Worm (Caenorhabditis elegans) whole organism, L3 larva: ENCODE data around the gene srlf-22.

Experiments
- ZK546.5 ChIP-seq: sonication (generic microtip); optimal IDR thresholded peaks from 2 replicates; lab custom pipeline; 2017; ENCODE audit warnings: missing biosample characterization, missing genetic modification characterization
- aly-2 ChIP-seq: fragments of 150-350 bp; optimal IDR thresholded peaks from 2 replicates; lab custom pipeline; 2014; ENCODE audit warnings: missing biosample characterization, missing genetic modification characterization
- ama-1 ChIP-seq: fragments of 150-350 bp; optimal IDR thresholded peaks from 2 replicates; lab custom pipeline; 2018
- ceh-16 ChIP-seq: sonication (generic microtip); optimal IDR thresholded peaks from 2 replicates; lab custom pipeline; 2017; ENCODE audit warnings: missing biosample characterization, missing genetic modification characterization
- ceh-82 ChIP-seq: fragments of 150-350 bp; optimal IDR thresholded peaks from 2 replicates; lab custom pipeline; 2014; ENCODE audit warnings: missing biosample characterization, missing genetic modification characterization
- daf-12 ChIP-seq: fragments of 150-350 bp; optimal IDR thresholded peaks from 2 replicates; lab custom pipeline; 2014; ENCODE audit warnings: missing biosample characterization, missing genetic modification reagents, missing genetic modification characterization
- egl-27 ChIP-seq: sonication (generic microtip); optimal IDR thresholded peaks from 4 replicates; lab custom pipeline; 2017; ENCODE audit warnings: missing biosample characterization, missing genetic modification reagents, missing genetic modification characterization
- elt-1 ChIP-seq: fragments of 150-350 bp; optimal IDR thresholded peaks from 2 replicates; lab custom pipeline; 2014; ENCODE audit warnings: missing biosample characterization, missing genetic modification characterization
- elt-2 ChIP-seq: sonication (generic microtip); optimal IDR thresholded peaks from 2 replicates; lab custom pipeline; 2016; ENCODE audit warnings: missing genetic modification reagents, mild to moderate bottlenecking, missing genetic modification characterization, missing compliant biosample characterization
- elt-3 ChIP-seq, 3 experiments: fragments of 150-350 bp in 1 of 3; sonication (generic microtip) in 2 of 3; optimal IDR thresholded peaks; 2 replicates in 2 of 3; 4 replicates in 1 of 3; lab custom pipeline; 2014 to 2017; ENCODE audit warnings: missing biosample characterization in 3 of 3, missing genetic modification characterization in 3 of 3
- fkh-2 ChIP-seq: fragments of 150-350 bp; optimal IDR thresholded peaks from 2 replicates; lab custom pipeline; 2014; ENCODE audit warnings: missing biosample characterization, missing genetic modification reagents, missing genetic modification characterization
- hmg-11 ChIP-seq: sonication (generic microtip); optimal IDR thresholded peaks from 2 replicates; lab custom pipeline; 2016; ENCODE audit warnings: missing genetic modification characterization, missing compliant biosample characterization
- lin-15B ChIP-seq: fragments of 150-350 bp; optimal IDR thresholded peaks from 2 replicates; lab custom pipeline; 2014; ENCODE audit warnings: missing biosample characterization, missing genetic modification characterization
- lin-39 ChIP-seq: fragments of 150-350 bp; optimal IDR thresholded peaks from 2 replicates; lab custom pipeline; 2018; ENCODE audit warnings: missing biosample characterization, missing genetic modification reagents, missing genetic modification characterization
- mdl-1 ChIP-seq: fragments of 150-350 bp; optimal IDR thresholded peaks from 2 replicates; lab custom pipeline; 2014; ENCODE audit warnings: missing biosample characterization, missing genetic modification characterization
- mml-1 ChIP-seq: fragments of 150-350 bp; sonication (generic microtip); optimal IDR thresholded peaks from 3 replicates; lab custom pipeline; 2014; ENCODE audit warnings: missing biosample characterization, missing genetic modification characterization
- nfya-1 ChIP-seq: sonication (generic microtip); optimal IDR thresholded peaks from 2 replicates; lab custom pipeline; 2017; ENCODE audit warnings: missing genetic modification characterization, mild to moderate bottlenecking, missing compliant biosample characterization, antibody characterized with exemption, moderate library complexity; ENCODE audit not compliant: insufficient read depth
- nhr-11 ChIP-seq: fragments of 150-350 bp; optimal IDR thresholded peaks from 2 replicates; lab custom pipeline; 2014; ENCODE audit warnings: missing biosample characterization, missing genetic modification characterization
- nhr-23 ChIP-seq: fragments of 150-350 bp; optimal IDR thresholded peaks from 2 replicates; lab custom pipeline; 2014; ENCODE audit warnings: missing biosample characterization, missing genetic modification reagents, missing genetic modification characterization
- nhr-237 ChIP-seq: fragments of 150-350 bp; optimal IDR thresholded peaks from 2 replicates; lab custom pipeline; 2014; ENCODE audit warnings: missing biosample characterization, missing genetic modification characterization
- nhr-25 ChIP-seq: sonication (generic microtip); optimal IDR thresholded peaks from 2 replicates; lab custom pipeline; 2017; ENCODE audit warnings: missing biosample characterization, missing genetic modification characterization
- nhr-28 ChIP-seq: fragments of 150-350 bp; optimal IDR thresholded peaks from 2 replicates; lab custom pipeline; 2014; ENCODE audit warnings: missing biosample characterization, missing genetic modification characterization
- nhr-43 ChIP-seq: sonication (generic microtip); optimal IDR thresholded peaks from 2 replicates; lab custom pipeline; 2016; ENCODE audit warnings: mild to moderate bottlenecking, missing genetic modification characterization, missing compliant biosample characterization; ENCODE audit not compliant: poor library complexity, severe bottlenecking
- nhr-67 ChIP-seq: fragments of 150-350 bp; optimal IDR thresholded peaks from 2 replicates; lab custom pipeline; 2014; ENCODE audit warnings: missing biosample characterization, missing genetic modification characterization
- nhr-77 ChIP-seq: fragments of 150-350 bp; optimal IDR thresholded peaks from 2 replicates; lab custom pipeline; 2014; ENCODE audit warnings: missing biosample characterization, missing genetic modification characterization
- pha-4 ChIP-seq: fragments of 150-350 bp; optimal IDR thresholded peaks from 2 replicates; lab custom pipeline; 2014; ENCODE audit warnings: missing biosample characterization, missing genetic modification reagents, missing genetic modification characterization
- pqm-1 ChIP-seq: fragments of 150-350 bp; optimal IDR thresholded peaks from 2 replicates; lab custom pipeline; 2017; ENCODE audit warnings: missing biosample characterization, missing genetic modification characterization, inconsistent platforms
- sea-2 ChIP-seq: fragments of 150-350 bp; sonication (generic microtip); optimal IDR thresholded peaks from 4 replicates; lab custom pipeline; 2014; ENCODE audit warnings: missing biosample characterization, missing genetic modification reagents, missing genetic modification characterization
- skn-1 ChIP-seq: fragments of 150-350 bp; optimal IDR thresholded peaks from 2 replicates; lab custom pipeline; 2014; ENCODE audit warnings: missing biosample characterization, missing genetic modification characterization
- snpc-4 ChIP-seq: fragments of 150-350 bp; optimal IDR thresholded peaks from 2 replicates; lab custom pipeline; 2014; ENCODE audit warnings: missing biosample characterization, missing genetic modification characterization
- unc-39 ChIP-seq: sonication (generic microtip); optimal IDR thresholded peaks from 4 replicates; lab custom pipeline; 2017; ENCODE audit warnings: missing biosample characterization, missing genetic modification characterization
- unc-62 ChIP-seq: fragments of 150-350 bp; sonication (generic microtip); optimal IDR thresholded peaks from 4 replicates; lab custom pipeline; 2014; ENCODE audit warnings: missing biosample characterization, missing genetic modification reagents, missing genetic modification characterization
- ztf-11 ChIP-seq: fragments of 150-350 bp; optimal IDR thresholded peaks from 2 replicates; lab custom pipeline; 2014; ENCODE audit warnings: missing biosample characterization, missing genetic modification characterization
- ztf-4 ChIP-seq: fragments of 150-350 bp; optimal IDR thresholded peaks from 2 replicates; lab custom pipeline; 2014; ENCODE audit warnings: missing biosample characterization, missing genetic modification characterization

Gene srlf-22

ce11 chrV:852184-852583 lies 38.8 kb upstream of the srlf-22 start, which contains the start of gene K09C6.3:
TSS of gene K09C6.3 (plus strand) at chrV:852484.
- TF ChIP-seq egl-27 (tag; lab: Kevin White, UChicago) (no peak), lin-39 (tag; lab: Kevin White, UChicago) (no peak), snpc-4 (tag; lab: Kevin White, UChicago) (no peak), nhr-28 (tag; lab: Kevin White, UChicago) (no peak), lin-15B (no peak), ceh-16 (tag; lab: Kevin White, UChicago) (no peak)

- TF ChIP-seq sea-2 (GFP tag; lab: Kevin White, UChicago) = no peak
- no peak for TF ChIP-seq mdl-1
- TF ChIP-seq ZK546.5 (tag; lab: Kevin White, UChicago) = no peak
- TF ChIP-seq ztf-4 (tag; lab: Kevin White, UChicago) = no peak
- no peak for TF ChIP-seq lin-39 (tag; lab: Kevin White, UChicago)
- no peak for TF ChIP-seq nhr-67
- no peak for TF ChIP-seq nhr-23 (tag; lab: Kevin White, UChicago)
- no peak for TF ChIP-seq hmg-11 (tag; lab: Kevin White, UChicago)
- no peak for TF ChIP-seq nhr-77 (tag; lab: Kevin White, UChicago)
- no peak for TF ChIP-seq nhr-237 (tag; lab: Kevin White, UChicago)
- no peak for TF ChIP-seq fkh-2 (tag; lab: Kevin White, UChicago)
- TF ChIP-seq skn-1 (tag; lab: Kevin White, UChicago) = no peak
- TF ChIP-seq lin-15B = no peak
- TF ChIP-seq elt-1 (tag; lab: Kevin White, UChicago) = no peak
- TF ChIP-seq, all 47 proteins: peak for 0
These were observed 36.0 kb upstream of the srlf-22 start, which contains the start of gene K09C6.9 for ce11 chrV:854966-855365. TSS of gene K09C6.9 (minus strand) at chrV:855066.

- TF ChIP-seq elt-2 (tag; lab: Kevin White, UChicago) (no peak), unc-62 (no peak), ama-1 (lab: Kevin White, UChicago) (no peak)
These were observed 34.4 kb upstream of the srlf-22 start, which contains the start of gene K09C6.2 for ce11 chrV:856549-856948. TSS of gene K09C6.2 (plus strand) at chrV:856849.

ce11 chrV:858841-859456 lies 32.0 kb upstream of the srlf-22 start:
- TF ChIP-seq nhr-25 (tag; lab: Kevin White, UChicago) = no peak
- peak; percentile 84 for TF ChIP-seq snpc-4 (tag; lab: Kevin White, UChicago)

- TF ChIP-seq lin-15B (no peak), nfya-1 (no peak)
- TF ChIP-seq, all 47 proteins: peak for 0
These were observed 24.2 kb upstream of the srlf-22 start, which contains the start of gene T02B11.3 for ce11 chrV:866729-867128. TSS of gene T02B11.3 (minus strand) at chrV:866829.

DNA sequence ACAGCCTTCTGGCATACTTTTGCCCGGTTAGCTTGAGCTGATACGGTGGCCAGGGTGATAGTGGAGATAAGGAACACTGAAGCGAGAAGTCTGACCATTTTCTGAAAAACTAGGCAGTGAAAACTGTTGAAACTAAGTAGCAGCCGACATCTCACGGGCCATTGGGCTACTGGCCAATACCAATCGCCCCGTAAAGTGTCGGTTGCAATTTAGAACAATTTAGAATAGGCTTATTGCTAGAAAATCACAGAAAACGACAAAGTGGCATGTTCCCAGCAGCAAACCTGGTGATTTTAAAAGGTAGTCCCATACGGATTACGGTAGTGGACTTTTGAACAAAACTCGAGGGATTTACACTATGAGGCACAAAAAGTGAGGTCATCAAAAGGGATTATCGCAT lies 19.9 kb upstream of the srlf-22 start, which contains the start of gene T02B11.4:
TSS of gene T02B11.4 (minus strand) at position 101 of the 400 bp plus-strand sequence.
- TF ChIP-seq egl-27 (tag; lab: Kevin White, UChicago) = no peak
- no peak for TF ChIP-seq unc-39 (tag; lab: Kevin White, UChicago)
- no peak for TF ChIP-seq ama-1 (lab: Kevin White, UChicago)
- no peak for TF ChIP-seq daf-12 (tag; lab: Kevin White, UChicago)
- no peak for TF ChIP-seq ceh-82 (tag; lab: Kevin White, UChicago)
- TF ChIP-seq sea-2 (GFP tag; lab: Kevin White, UChicago) = no peak
- TF ChIP-seq lin-39 (tag; lab: Kevin White, UChicago) = no peak
- no peak for TF ChIP-seq elt-1 (tag; lab: Kevin White, UChicago)
- TF ChIP-seq ztf-11 (tag; lab: Kevin White, UChicago) = no peak
- TF ChIP-seq ceh-16 (tag; lab: Kevin White, UChicago) = no peak
- TF ChIP-seq nhr-43 = no peak
- TF ChIP-seq pha-4 (tag; lab: Kevin White, UChicago) = no peak

ce11 chrV:875945-876344 lies 15.0 kb upstream of the srlf-22 start, which contains the start of gene T02B11.9:
TSS of gene T02B11.9 (plus strand) at chrV:876245.
- TF ChIP-seq ztf-4 (tag; lab: Kevin White, UChicago) = no peak
- no peak for TF ChIP-seq mml-1 (tag; lab: Kevin White, UChicago)
- TF ChIP-seq ZK546.5 (tag; lab: Kevin White, UChicago) = no peak
- TF ChIP-seq aly-2 (tag; lab: Kevin White, UChicago) = no peak
- TF ChIP-seq pqm-1 (tag; lab: Kevin White, UChicago) = no peak
- no peak for TF ChIP-seq elt-1 (tag; lab: Kevin White, UChicago)
- TF ChIP-seq ceh-82 (tag; lab: Kevin White, UChicago) = no peak
- TF ChIP-seq unc-39 (tag; lab: Kevin White, UChicago) = no peak
- no peak for TF ChIP-seq nhr-11 (tag; lab: Kevin White, UChicago)
- no peak for TF ChIP-seq elt-3 (tag; optimal IDR thresholded peaks at IDR 0.05; lab: Kevin White, UChicago)
- no peak for TF ChIP-seq lin-15B
